Fruit fly (Drosophila melanogaster) whole organism, adult: ENCODE measurements around the gene mRRF2.

Experiments used
- CG12768 ChIP-seq: fragments of 200-800 bp; sonication (Bioruptor generic); optimal IDR thresholded peaks from 2 replicates; lab custom pipeline; 2017; ENCODE audit warnings: missing biosample characterization, missing genetic modification characterization, mild to moderate bottlenecking, moderate library complexity, missing genetic modification reagents
- CG1620 ChIP-seq: fragments of 200-800 bp; sonication (Bioruptor generic); optimal IDR thresholded peaks from 2 replicates; lab custom pipeline; 2016; ENCODE audit warnings: missing biosample characterization, missing genetic modification characterization
- CG5204 ChIP-seq: fragments of 200-800 bp; sonication (Bioruptor generic); optimal IDR thresholded peaks from 2 replicates; lab custom pipeline; 2016; ENCODE audit warnings: missing biosample characterization, missing genetic modification characterization
- CG7045 ChIP-seq: fragments of 200-800 bp; sonication (Bioruptor generic); optimal IDR thresholded peaks from 2 replicates; lab custom pipeline; 2017; ENCODE audit warnings: missing biosample characterization, mild to moderate bottlenecking, missing genetic modification characterization
- CG7101 ChIP-seq: fragments of 200-800 bp; sonication (Bioruptor generic); optimal IDR thresholded peaks from 2 replicates; lab custom pipeline; 2018; ENCODE audit warnings: missing biosample characterization, mild to moderate bottlenecking, missing genetic modification characterization, moderate library complexity
- Clk ChIP-seq: fragments of 200-800 bp; sonication (Bioruptor generic); optimal IDR thresholded peaks from 2 replicates; lab custom pipeline; 2017; ENCODE audit warnings: missing biosample characterization, missing genetic modification characterization
- Hr96 ChIP-seq: fragments of 200-800 bp; sonication (Bioruptor generic); optimal IDR thresholded peaks from 2 replicates; lab custom pipeline; 2016; ENCODE audit warnings: missing biosample characterization, missing genetic modification characterization
- bab1 ChIP-seq: fragments of 200-800 bp; sonication (Bioruptor generic); optimal IDR thresholded peaks from 3 replicates; lab custom pipeline; 2019; ENCODE audit warnings: missing biosample characterization, mild to moderate bottlenecking, missing genetic modification characterization, moderate library complexity
- cnc ChIP-seq, 2 experiments: fragments of >200 bp; optimal IDR thresholded peaks; 2 replicates each; lab custom pipeline; 2017
- kay ChIP-seq: fragments of 200-800 bp; sonication (Bioruptor generic); peaks from one replicate; lab custom pipeline; 2016; ENCODE audit warnings: missing biosample characterization, missing genetic modification characterization, borderline replicate concordance
- pad ChIP-seq: fragments of 200-800 bp; sonication (Bioruptor generic); optimal IDR thresholded peaks from 3 replicates; lab custom pipeline; 2017; ENCODE audit warnings: missing biosample characterization, missing genetic modification characterization, mild to moderate bottlenecking, moderate library complexity, missing genetic modification reagents

DNA sequence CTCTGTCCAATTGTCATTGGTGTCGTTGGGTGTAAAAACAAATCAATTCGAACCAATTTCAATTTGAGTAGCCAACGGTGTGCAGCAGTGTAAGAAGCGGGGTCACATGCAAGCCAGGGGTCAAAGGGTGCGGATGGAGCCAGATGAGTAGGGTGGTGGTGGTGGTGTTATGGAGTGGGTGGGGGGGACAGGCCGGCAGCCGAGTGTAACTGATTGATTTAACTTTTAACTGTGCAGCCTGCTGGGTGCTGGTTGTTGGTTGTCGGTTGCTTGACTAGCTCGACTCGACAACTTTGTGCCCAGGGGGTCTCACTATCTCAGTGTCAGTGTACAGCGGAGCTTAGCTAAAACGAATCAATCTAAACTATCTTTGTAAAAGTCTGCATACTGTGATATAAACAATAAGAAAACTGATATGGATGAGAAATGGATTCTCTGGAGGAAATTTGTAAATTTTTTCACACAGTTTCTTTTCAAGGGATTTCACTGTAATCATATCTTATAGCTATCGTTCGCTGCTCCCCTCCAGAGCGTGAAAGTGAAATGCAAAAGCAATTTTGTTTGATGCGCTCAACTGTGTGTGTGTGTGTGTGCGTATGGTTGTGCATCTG, 16.0 kb upstream of the mRRF2 start:
- no peak for TF ChIP-seq CG1620 (GFP tag; lab: Kevin White, UChicago)
- TF ChIP-seq bab1 (GFP tag; lab: Kevin White, UChicago), result no peak
- TF ChIP-seq CG7101 (tag; lab: Kevin White, UChicago), result peak; percentile 62
- peak; percentile 15 for TF ChIP-seq pad (GFP tag; lab: Kevin White, UChicago)
- TF ChIP-seq CG7045, result peak; percentile 57
- peak; percentile 31 for TF ChIP-seq CG5204 (GFP tag; lab: Kevin White, UChicago)
- no peak for TF ChIP-seq kay (GFP tag; lab: Kevin White, UChicago)
- TF ChIP-seq Clk (GFP tag; lab: Kevin White, UChicago), result peak; percentile 51
- TF ChIP-seq CG12768, result peak; percentile 83
- no peak for TF ChIP-seq cnc (optimal IDR thresholded peaks at IDR 0.05; lab: Kevin White, UChicago)
- peak; percentile 58 for TF ChIP-seq Hr96
